Worm (Caenorhabditis elegans): Measurements from ENCODE around the gene F01D5.8.
A peak's percentile ranks its signal among the peaks of the same experiment; 100 is the strongest.

DNA sequence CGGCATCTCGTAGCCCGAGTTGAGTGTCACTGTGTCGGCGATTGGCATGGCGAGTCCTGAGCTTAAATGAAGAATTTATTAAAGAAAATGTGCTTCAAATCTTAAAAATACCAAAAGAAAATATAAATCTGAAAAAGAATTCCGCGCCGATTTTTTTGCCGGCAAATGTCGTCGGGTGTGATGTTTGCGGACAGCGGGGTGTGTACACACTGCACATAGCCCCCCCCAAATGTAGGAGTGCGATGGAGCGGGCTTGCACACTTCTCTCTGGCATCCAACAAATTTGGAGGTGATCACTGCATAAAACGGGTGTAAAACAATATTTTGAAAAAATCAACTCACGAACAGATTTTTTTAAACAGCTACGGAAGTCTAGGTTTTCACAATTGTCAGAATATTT is 34.3 kb upstream of the F01D5.8 start, which contains the start of gene Y39G8B.2:
- TF ChIP-seq lin-13 (tag; optimal IDR thresholded peaks at IDR 0.05) (peak; percentile 91), unc-39 (tag; optimal IDR thresholded peaks at IDR 0.05) (no peak), nhr-28 (tag; optimal IDR thresholded peaks at IDR 0.05) (no peak)

All from whole organism, mixed stage, embryonic.